Fruit fly (Drosophila melanogaster): ENCODE data around the gene CG45065.

The CG45065 gene

dm6 chrX:14882536-14883118, at the start of gene CG45065, which contains the start of gene CG45064:
TSS of gene CG45065 (minus strand) at chrX:14882586.
TSS of gene CG45064 (minus strand) at chrX:14882586.
- TF ChIP-seq CG11617 (GFP tag; optimal IDR thresholded peaks at IDR 0.05) (no peak), bab1 (GFP tag; optimal IDR thresholded peaks at IDR 0.05) (peak; percentile 54), tj (GFP tag; optimal IDR thresholded peaks at IDR 0.05) (no peak), cic (GFP tag; optimal IDR thresholded peaks at IDR 0.05) (no peak), CG7101 (tag; optimal IDR thresholded peaks at IDR 0.05) (peak; percentile 3), ovo (GFP tag; optimal IDR thresholded peaks at IDR 0.05) (no peak), toe (GFP tag; optimal IDR thresholded peaks at IDR 0.05) (no peak), Clk (GFP tag; optimal IDR thresholded peaks at IDR 0.05) (no peak)

- no peak for TF ChIP-seq cnc (optimal IDR thresholded peaks at IDR 0.05)
- TF ChIP-seq kay (GFP tag; ENCODE audit: borderline replicate concordance) = peak; percentile 50
Measured at dm6 chrX:14931296-14931695, 48.9 kb upstream of the CG45065 start.

- TF ChIP-seq cic (GFP tag; optimal IDR thresholded peaks at IDR 0.05) (peak; percentile 26), pad (GFP tag; optimal IDR thresholded peaks at IDR 0.05) (no peak)
Measured at dm6 chrX:14929813-14930212, 47.4 kb upstream of the CG45065 start.

- no peak for TF ChIP-seq CG7101 (tag; optimal IDR thresholded peaks at IDR 0.05)
- no peak for TF ChIP-seq CG12768 (GFP tag; optimal IDR thresholded peaks at IDR 0.05)
- no peak for TF ChIP-seq ovo (GFP tag; optimal IDR thresholded peaks at IDR 0.05)
- no peak for TF ChIP-seq bab1 (GFP tag; optimal IDR thresholded peaks at IDR 0.05)
- TF ChIP-seq CG1620 (GFP tag; optimal IDR thresholded peaks at IDR 0.05) = no peak
- no peak for TF ChIP-seq Mnt (GFP tag; optimal IDR thresholded peaks at IDR 0.05)
- no peak for TF ChIP-seq kay (GFP tag; ENCODE audit: borderline replicate concordance)
- no peak for TF ChIP-seq CG7045 (GFP tag; optimal IDR thresholded peaks at IDR 0.05)
- TF ChIP-seq Hr96 (GFP tag; optimal IDR thresholded peaks at IDR 0.05) = no peak
- TF ChIP-seq CG14711 (tag; optimal IDR thresholded peaks at IDR 0.05) = no peak
- no peak for TF ChIP-seq CG5204 (GFP tag; optimal IDR thresholded peaks at IDR 0.05)
- TF ChIP-seq toe (GFP tag; optimal IDR thresholded peaks at IDR 0.05) = no peak
- TF ChIP-seq Crg-1 (GFP tag; optimal IDR thresholded peaks at IDR 0.05) = no peak
- no peak for TF ChIP-seq CG33017 (tag; optimal IDR thresholded peaks at IDR 0.05)
- TF ChIP-seq pad (GFP tag; optimal IDR thresholded peaks at IDR 0.05) = no peak
- no peak for TF ChIP-seq Clk (GFP tag; optimal IDR thresholded peaks at IDR 0.05)
- no peak for TF ChIP-seq cnc (optimal IDR thresholded peaks at IDR 0.05)
- TF ChIP-seq cic (GFP tag; optimal IDR thresholded peaks at IDR 0.05) = no peak
Measured at dm6 chrX:14928844-14929243, 46.5 kb upstream of the CG45065 start, which contains the start of gene CG32591. TSS of gene CG32591 (minus strand) at chrX:14928944.

- no peak for TF ChIP-seq CG7045 (GFP tag; optimal IDR thresholded peaks at IDR 0.05)
- no peak for TF ChIP-seq cic (GFP tag; optimal IDR thresholded peaks at IDR 0.05)
- no peak for TF ChIP-seq Hr96 (GFP tag; optimal IDR thresholded peaks at IDR 0.05)
- TF ChIP-seq ovo (GFP tag; optimal IDR thresholded peaks at IDR 0.05) = peak; percentile 35
Measured at dm6 chrX:14923277-14924019, 41.1 kb upstream of the CG45065 start, which contains the start of gene CG9503. TSS of gene CG9503 (minus strand) at chrX:14923493.

dm6 chrX:14922396-14923276, 40.2 kb upstream of the CG45065 start:
- no peak for TF ChIP-seq CG11617 (GFP tag; optimal IDR thresholded peaks at IDR 0.05)
- TF ChIP-seq CG5204 (GFP tag; optimal IDR thresholded peaks at IDR 0.05) = no peak
- TF ChIP-seq Crg-1 (GFP tag; optimal IDR thresholded peaks at IDR 0.05) = no peak
- no peak for TF ChIP-seq CG7045 (GFP tag; optimal IDR thresholded peaks at IDR 0.05)
- TF ChIP-seq kay (GFP tag; ENCODE audit: borderline replicate concordance) = no peak
- TF ChIP-seq Clk (GFP tag; optimal IDR thresholded peaks at IDR 0.05) = no peak

- TF ChIP-seq ovo (GFP tag; optimal IDR thresholded peaks at IDR 0.05) (no peak), CG7101 (tag; optimal IDR thresholded peaks at IDR 0.05) (peak; percentile 0), CG7045 (GFP tag; optimal IDR thresholded peaks at IDR 0.05) (no peak), CG12768 (GFP tag; optimal IDR thresholded peaks at IDR 0.05) (no peak), CG33017 (tag; optimal IDR thresholded peaks at IDR 0.05) (no peak), pad (GFP tag; optimal IDR thresholded peaks at IDR 0.05) (no peak), cnc (optimal IDR thresholded peaks at IDR 0.05) (no peak), CG11617 (GFP tag; optimal IDR thresholded peaks at IDR 0.05) (no peak), Hr96 (GFP tag; optimal IDR thresholded peaks at IDR 0.05) (peak; percentile 25), Clk (GFP tag; optimal IDR thresholded peaks at IDR 0.05) (no peak), Crg-1 (GFP tag; optimal IDR thresholded peaks at IDR 0.05) (no peak), toe (GFP tag; optimal IDR thresholded peaks at IDR 0.05) (no peak), kay (GFP tag; ENCODE audit: borderline replicate concordance) (peak; percentile 38), CG5204 (GFP tag; optimal IDR thresholded peaks at IDR 0.05) (peak; percentile 3), Mnt (GFP tag; optimal IDR thresholded peaks at IDR 0.05) (no peak), bab1 (GFP tag; optimal IDR thresholded peaks at IDR 0.05) (peak; percentile 3)
Measured at dm6 chrX:14918750-14919247, 36.4 kb upstream of the CG45065 start, which contains the start of gene Eo. TSS of gene Eo (minus strand) at chrX:14918800.
